Fruit fly (Drosophila melanogaster): ENCODE data around the gene RhoGDI.
A peak's percentile ranks its signal among the peaks of the same experiment; 100 is the strongest.

Gene RhoGDI

DNA sequence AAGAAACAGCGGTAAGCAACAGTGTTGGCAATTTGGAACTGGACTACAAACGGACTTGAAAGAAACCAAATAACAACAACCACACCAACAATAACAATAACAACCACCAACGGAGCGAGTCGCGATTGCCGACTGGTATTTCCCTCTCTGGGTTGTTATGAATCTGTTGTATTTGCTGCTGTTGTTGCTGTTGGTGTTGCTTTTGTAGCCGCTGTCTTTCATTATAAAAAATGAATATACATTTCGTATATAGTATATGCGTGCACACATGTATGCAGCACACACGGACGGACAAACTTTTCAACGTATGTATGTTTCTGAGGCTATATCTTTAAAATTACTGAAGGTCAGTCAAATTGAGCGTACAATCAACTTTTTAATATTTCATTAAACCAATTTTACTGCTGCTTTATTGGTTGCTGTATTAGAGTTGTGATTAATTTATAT is 25.1 kb upstream of the RhoGDI start:
- no peak for TF ChIP-seq Snoo (tag; optimal IDR thresholded peaks at IDR 0.05)
- TF ChIP-seq rn (GFP tag; IDR thresholded peaks at IDR 0.05), result no peak
- TF ChIP-seq CG14655 (GFP tag; optimal IDR thresholded peaks at IDR 0.05), result no peak
- no peak for TF ChIP-seq Pif1A (GFP tag; optimal IDR thresholded peaks at IDR 0.05)
- TF ChIP-seq EcR (GFP tag; optimal IDR thresholded peaks at IDR 0.05), result peak; percentile 1

DNA sequence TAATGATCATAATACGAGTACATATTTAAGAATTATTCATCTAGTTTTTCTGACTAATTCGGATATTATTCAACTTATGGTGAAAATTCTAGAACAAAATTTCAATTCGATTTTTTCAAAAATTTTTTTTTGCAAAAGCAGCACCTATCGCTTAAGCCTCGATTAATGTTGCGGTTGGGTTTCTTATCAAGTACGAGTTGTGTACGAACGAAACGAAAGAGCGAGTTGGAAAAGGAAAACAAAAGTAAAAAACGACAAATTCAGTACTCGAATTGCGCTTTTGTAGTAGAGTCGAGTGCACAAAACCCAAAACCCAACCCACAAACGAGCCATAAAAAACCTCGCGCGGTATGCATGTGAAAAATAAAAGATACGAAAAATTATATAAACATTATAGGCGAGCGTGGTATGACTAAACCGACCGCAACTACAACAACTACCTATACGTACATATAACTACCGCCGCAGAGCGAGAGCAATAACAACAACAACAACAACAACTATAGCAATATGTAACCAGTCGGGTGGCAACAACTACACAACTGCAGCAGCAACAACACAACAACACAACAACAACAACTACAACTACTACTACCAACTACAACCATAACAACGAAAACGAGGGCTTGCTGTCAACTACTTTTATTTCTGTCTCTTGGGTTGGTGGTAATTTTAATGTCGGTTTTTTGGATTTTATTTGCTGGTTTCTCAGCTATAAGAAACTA is 24.0 kb upstream of the RhoGDI start:
- peak; percentile 25 for TF ChIP-seq CG13204 (GFP tag; optimal IDR thresholded peaks at IDR 0.05)
- TF ChIP-seq CG8301 (tag; optimal IDR thresholded peaks at IDR 0.05), result no peak
- TF ChIP-seq CG10348 (GFP tag; IDR thresholded peaks at IDR 0.05), result no peak
- TF ChIP-seq CG17806 (tag; optimal IDR thresholded peaks at IDR 0.05), result no peak
- TF ChIP-seq Pif1B (GFP tag; optimal IDR thresholded peaks at IDR 0.05), result no peak
- no peak for TF ChIP-seq CG15710 (tag; optimal IDR thresholded peaks at IDR 0.05)
- no peak for TF ChIP-seq Snoo (tag; optimal IDR thresholded peaks at IDR 0.05)
- TF ChIP-seq fd96Ca (GFP tag; IDR thresholded peaks at IDR 0.05), result no peak
- TF ChIP-seq gl (tag; optimal IDR thresholded peaks at IDR 0.05), result no peak
- no peak for TF ChIP-seq rn (GFP tag; IDR thresholded peaks at IDR 0.05)
- TF ChIP-seq CG8159 (tag; optimal IDR thresholded peaks at IDR 0.05), result no peak
- no peak for TF ChIP-seq Ets98B (GFP tag; IDR thresholded peaks at IDR 0.05)
- TF ChIP-seq EcR (GFP tag; optimal IDR thresholded peaks at IDR 0.05), result peak; percentile 36
- TF ChIP-seq D1 (tag; optimal IDR thresholded peaks at IDR 0.05), result no peak

DNA sequence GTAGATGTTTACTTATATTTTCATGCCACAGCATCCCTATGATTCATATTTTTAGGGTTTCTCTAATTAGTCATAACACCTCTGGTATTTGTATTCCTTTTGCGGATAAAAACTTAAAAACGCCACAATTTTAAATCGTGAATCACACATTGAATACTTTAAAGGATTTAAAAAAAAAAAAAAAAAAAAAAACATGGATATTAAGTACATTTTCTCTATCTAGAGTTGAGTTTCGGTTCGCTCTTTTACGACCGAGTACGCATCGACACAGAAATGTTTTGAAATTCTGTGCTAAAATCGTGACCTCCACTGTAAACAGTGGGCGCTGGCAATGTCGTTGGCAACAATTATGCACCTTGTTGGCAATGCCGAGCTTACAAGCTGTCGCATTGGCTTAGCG is 23.1 kb upstream of the RhoGDI start:
- TF ChIP-seq CG9948 (tag; optimal IDR thresholded peaks at IDR 0.05) (no peak), CG14655 (GFP tag; optimal IDR thresholded peaks at IDR 0.05) (no peak), Pif1A (GFP tag; optimal IDR thresholded peaks at IDR 0.05) (peak; percentile 28), CG8159 (tag; optimal IDR thresholded peaks at IDR 0.05) (peak; percentile 32), Pif1B (GFP tag; optimal IDR thresholded peaks at IDR 0.05) (peak; percentile 16), CG32121 (GFP tag; IDR thresholded peaks at IDR 0.05) (no peak), gl (tag; optimal IDR thresholded peaks at IDR 0.05) (no peak), rn (GFP tag; IDR thresholded peaks at IDR 0.05) (no peak), CG12605 (GFP tag; IDR thresholded peaks at IDR 0.05) (peak; percentile 11; the same call in 1 of the 2 replicates), CG34367 (tag; optimal IDR thresholded peaks at IDR 0.05) (no peak), CG8301 (tag; optimal IDR thresholded peaks at IDR 0.05) (no peak), CG17806 (tag; optimal IDR thresholded peaks at IDR 0.05) (no peak), Ets98B (GFP tag; IDR thresholded peaks at IDR 0.05) (0 out of 2 replicates have a peak, but pooled peaks have one; percentile 29), Snoo (tag; optimal IDR thresholded peaks at IDR 0.05) (no peak), CG15710 (tag; optimal IDR thresholded peaks at IDR 0.05) (peak; percentile 8), CG13204 (GFP tag; optimal IDR thresholded peaks at IDR 0.05) (no peak), fd96Ca (GFP tag; IDR thresholded peaks at IDR 0.05) (peak; percentile 41; the same call in 1 of the 3 replicates), D1 (tag; optimal IDR thresholded peaks at IDR 0.05) (no peak), CG4496 (GFP tag; IDR thresholded peaks at IDR 0.05) (peak; percentile 65; the same call in 2 of the 3 replicates), EcR (GFP tag; optimal IDR thresholded peaks at IDR 0.05) (no peak), CG10348 (GFP tag; IDR thresholded peaks at IDR 0.05) (no peak)

DNA sequence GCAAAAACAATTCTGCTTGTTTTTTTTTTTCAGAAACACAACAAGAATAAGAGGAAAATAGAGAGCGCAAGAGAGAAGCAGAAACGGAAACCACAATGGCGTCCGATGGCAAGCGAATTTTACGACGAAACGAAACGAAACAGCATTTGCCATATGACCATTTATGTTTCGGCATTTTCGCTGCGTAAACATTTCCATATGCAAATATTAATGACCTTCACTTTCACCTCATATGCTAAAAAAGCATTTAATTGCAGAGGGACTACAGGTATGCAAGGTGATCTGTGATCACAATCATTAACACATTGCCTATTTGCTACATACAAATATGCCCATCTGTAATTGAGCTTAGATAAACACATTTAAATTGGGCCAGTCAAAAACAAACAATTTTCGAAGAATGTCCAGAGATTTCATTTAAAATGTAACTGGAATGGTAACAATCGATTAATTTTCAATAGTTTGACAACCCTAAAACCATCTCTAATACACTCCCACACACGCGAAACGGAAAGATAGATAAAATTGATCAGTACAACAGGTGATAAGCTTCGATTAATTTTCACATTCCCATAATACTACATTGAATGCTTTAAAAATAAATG is 22.3 kb upstream of the RhoGDI start:
- no peak for TF ChIP-seq Pif1A (GFP tag; optimal IDR thresholded peaks at IDR 0.05)
- TF ChIP-seq CG12605 (GFP tag; IDR thresholded peaks at IDR 0.05), result 0 out of 2 replicates have a peak, but pooled peaks have one; percentile 36

DNA sequence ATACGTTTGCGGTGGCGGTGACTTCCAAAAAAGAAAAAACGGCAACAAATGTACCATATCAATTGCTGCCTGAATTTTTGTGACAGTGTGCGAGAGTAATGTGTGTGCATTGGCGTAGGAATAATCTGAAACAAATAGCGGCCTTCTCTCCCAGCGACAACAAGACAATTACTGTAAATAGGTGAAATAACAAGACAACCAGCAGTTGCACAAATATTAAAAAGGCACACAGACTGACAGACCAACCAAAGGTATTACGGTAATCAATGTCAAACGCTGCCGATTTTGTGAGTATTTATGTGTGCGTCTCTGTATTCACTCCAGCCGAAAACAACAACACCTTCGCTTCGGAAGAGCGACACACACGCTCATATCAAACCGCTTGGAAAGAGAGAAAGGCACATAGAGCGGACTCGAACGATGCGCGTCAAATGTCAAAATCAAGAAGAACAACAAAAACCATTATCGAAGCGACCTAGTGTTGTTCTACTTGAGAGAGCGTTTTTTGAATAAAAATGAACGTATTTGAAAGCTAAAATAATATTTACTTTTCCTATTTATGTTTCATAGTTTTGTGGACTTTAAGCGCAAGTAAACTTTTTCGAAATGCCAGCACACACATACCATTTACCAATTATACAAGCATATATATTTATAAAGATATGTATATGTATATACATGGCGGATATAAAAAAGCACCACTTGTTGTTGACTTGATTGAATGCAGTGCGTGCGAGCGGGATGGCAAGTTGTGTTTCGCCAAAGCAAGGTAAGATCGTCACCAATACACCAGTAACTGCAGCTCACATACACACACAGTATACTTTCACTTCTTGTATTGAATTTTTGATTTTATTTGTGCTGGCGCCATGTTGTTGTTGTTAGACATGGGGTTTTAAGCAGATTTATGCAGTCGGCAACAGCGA is 21.5 kb upstream of the RhoGDI start:
- no peak for TF ChIP-seq CG9948 (tag; optimal IDR thresholded peaks at IDR 0.05)
- TF ChIP-seq CG10348 (GFP tag; IDR thresholded peaks at IDR 0.05), result no peak
- no peak for TF ChIP-seq fd96Ca (GFP tag; IDR thresholded peaks at IDR 0.05)
- no peak for TF ChIP-seq EcR (GFP tag; optimal IDR thresholded peaks at IDR 0.05)
- TF ChIP-seq CG8301 (tag; optimal IDR thresholded peaks at IDR 0.05), result no peak
- no peak for TF ChIP-seq gl (tag; optimal IDR thresholded peaks at IDR 0.05)
- TF ChIP-seq Snoo (tag; optimal IDR thresholded peaks at IDR 0.05), result no peak
- TF ChIP-seq CG32121 (GFP tag; IDR thresholded peaks at IDR 0.05), result no peak
- TF ChIP-seq CG13204 (GFP tag; optimal IDR thresholded peaks at IDR 0.05), result no peak
- no peak for TF ChIP-seq Pif1A (GFP tag; optimal IDR thresholded peaks at IDR 0.05)
- TF ChIP-seq CG17806 (tag; optimal IDR thresholded peaks at IDR 0.05), result no peak
- no peak for TF ChIP-seq CG12605 (GFP tag; IDR thresholded peaks at IDR 0.05)
- TF ChIP-seq Pif1B (GFP tag; optimal IDR thresholded peaks at IDR 0.05), result no peak
- TF ChIP-seq Ets98B (GFP tag; IDR thresholded peaks at IDR 0.05), result no peak
- TF ChIP-seq CG34367 (tag; optimal IDR thresholded peaks at IDR 0.05), result no peak
- no peak for TF ChIP-seq D1 (tag; optimal IDR thresholded peaks at IDR 0.05)
- no peak for TF ChIP-seq CG4496 (GFP tag; IDR thresholded peaks at IDR 0.05)
- TF ChIP-seq CG8159 (tag; optimal IDR thresholded peaks at IDR 0.05), result no peak
- TF ChIP-seq rn (GFP tag; IDR thresholded peaks at IDR 0.05), result no peak
- TF ChIP-seq CG15710 (tag; optimal IDR thresholded peaks at IDR 0.05), result no peak
